Worm (Caenorhabditis elegans): ENCODE data around the gene hrpa-1.
A peak's percentile ranks its signal among the peaks of the same experiment; 100 is the strongest.
"Not testable (repeated sequence)": the region's sequence is repeated elsewhere in the genome, so short reads cannot be mapped to it uniquely, and the experiment has no call there.

Gene hrpa-1

DNA sequence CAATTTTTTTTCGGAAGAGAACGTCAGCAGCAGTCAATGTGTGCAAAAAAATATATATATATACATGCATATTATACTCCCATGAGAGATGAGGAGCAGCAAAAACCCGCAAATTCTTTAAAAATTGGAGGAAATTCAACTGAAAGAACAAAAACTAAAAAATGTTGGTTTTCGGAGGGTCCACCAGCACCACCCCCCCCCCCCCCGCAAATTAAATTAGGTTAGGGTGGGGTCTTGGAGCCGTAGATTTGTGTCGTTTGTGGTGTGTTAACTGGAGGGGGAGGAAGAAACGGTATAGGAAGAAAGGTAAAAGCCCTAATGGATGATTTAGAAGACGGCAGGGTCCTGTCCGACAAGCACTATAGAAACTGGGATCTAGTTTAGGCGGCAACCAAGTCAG lies 9.7 kb upstream of the hrpa-1 start:
- TF ChIP-seq aly-1 (tag; optimal IDR thresholded peaks at IDR 0.05): no peak
- no peak for TF ChIP-seq hnd-1 (tag; optimal IDR thresholded peaks at IDR 0.05)

DNA sequence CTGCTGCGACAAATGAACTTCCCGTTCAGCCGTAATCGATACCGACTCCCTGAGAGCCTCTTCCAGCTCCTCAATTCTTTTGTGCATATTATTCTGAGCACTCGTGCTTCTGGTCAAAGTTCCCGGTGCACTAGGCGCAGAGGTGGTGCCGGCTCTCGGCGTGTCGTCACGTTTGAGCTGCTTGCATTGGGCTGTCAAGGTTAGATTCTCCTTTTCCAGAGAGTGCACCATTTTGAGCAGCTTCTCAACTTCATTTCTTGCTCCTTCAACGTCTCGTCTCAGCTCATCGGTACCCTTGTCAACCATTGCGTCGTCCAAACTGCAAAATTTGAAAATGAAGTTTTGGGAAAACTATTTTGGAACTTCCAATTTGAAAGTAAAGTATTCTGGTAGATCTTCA lies 6.8 kb upstream of the hrpa-1 start:
- TF ChIP-seq pes-1 (GFP tag; IDR thresholded peaks at IDR 0.05) (no peak), tra-4 (tag; optimal IDR thresholded peaks at IDR 0.05) (no peak), hmbx-1 (tag; optimal IDR thresholded peaks at IDR 0.05) (no peak), ama-1 (optimal IDR thresholded peaks at IDR 0.05) (no peak), F13C5.2 (tag; optimal IDR thresholded peaks at IDR 0.05) (no peak), ets-7 (tag; optimal IDR thresholded peaks at IDR 0.05) (no peak), flt-1 (GFP tag; IDR thresholded peaks at IDR 0.05) (no peak), ceh-36 (tag; optimal IDR thresholded peaks at IDR 0.05) (no peak), scrt-1 (GFP tag; IDR thresholded peaks at IDR 0.05) (no peak), B0310.2 (tag; optimal IDR thresholded peaks at IDR 0.05) (no peak), tbx-11 (GFP tag; IDR thresholded peaks at IDR 0.05) (no peak), ceh-13 (GFP tag; optimal IDR thresholded peaks at IDR 0.05) (no peak), sea-1 (GFP tag; conservative IDR thresholded peaks at IDR 0.05) (no peak), aly-1 (tag; optimal IDR thresholded peaks at IDR 0.05) (no peak), hnd-1 (tag; optimal IDR thresholded peaks at IDR 0.05) (no peak), hmg-4 (GFP tag; optimal IDR thresholded peaks at IDR 0.05) (no peak), tbx-37 (GFP tag; conservative IDR thresholded peaks at IDR 0.05) (no peak)

DNA sequence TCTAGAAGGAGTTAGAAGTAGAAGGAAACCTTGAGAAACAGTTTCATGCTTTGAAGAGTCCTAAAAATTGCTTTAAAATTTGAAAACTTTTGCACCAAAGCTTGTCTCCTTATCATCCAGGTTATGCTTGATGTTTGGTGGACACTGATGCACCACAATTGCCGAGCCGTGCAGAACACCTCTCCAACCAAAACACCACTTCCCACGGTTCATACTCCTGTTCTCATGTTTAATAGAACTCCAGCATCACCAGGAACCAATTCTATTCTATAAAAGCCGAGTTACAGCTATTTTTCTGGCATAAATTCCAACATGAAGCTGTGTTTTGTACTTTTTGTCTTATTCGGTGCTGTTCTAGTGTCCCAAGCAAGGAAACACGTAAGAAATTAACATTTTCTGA lies 2.5 kb upstream of the hrpa-1 start, which contains the start of gene F42A6.2:
TSS of gene F42A6.2 (plus strand) at position 301 of the 400 bp plus-strand sequence.
- no peak for TF ChIP-seq tbx-37 (GFP tag; conservative IDR thresholded peaks at IDR 0.05)
- no peak for TF ChIP-seq B0310.2 (tag; optimal IDR thresholded peaks at IDR 0.05)
- TF ChIP-seq scrt-1 (GFP tag; IDR thresholded peaks at IDR 0.05): no peak
- no peak for TF ChIP-seq tbx-11 (GFP tag; IDR thresholded peaks at IDR 0.05)
- no peak for TF ChIP-seq hmg-4 (GFP tag; optimal IDR thresholded peaks at IDR 0.05)
- no peak for TF ChIP-seq hmbx-1 (tag; optimal IDR thresholded peaks at IDR 0.05)

DNA sequence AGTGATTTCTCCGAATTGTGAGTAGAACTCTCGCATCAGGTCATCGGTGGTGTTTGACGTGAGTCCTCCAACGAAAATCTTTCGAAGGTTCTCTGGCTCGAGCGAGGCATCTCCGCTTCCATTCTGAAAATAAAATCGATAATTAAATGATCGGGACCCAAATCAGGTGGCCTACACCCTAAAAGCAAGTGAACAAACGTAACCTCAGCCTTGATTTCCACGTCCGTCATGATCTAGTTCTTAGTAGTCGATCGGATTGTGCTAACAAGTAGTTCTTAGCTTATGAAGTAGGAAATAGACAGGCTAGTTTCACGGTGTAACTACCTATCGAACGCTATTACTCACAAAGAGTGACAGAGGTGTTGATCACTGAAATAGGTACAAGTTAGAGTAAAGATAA lies 491 bp downstream of the hrpa-1 start:
- TF ChIP-seq ceh-36 (tag; optimal IDR thresholded peaks at IDR 0.05) (no peak), B0310.2 (tag; optimal IDR thresholded peaks at IDR 0.05) (no peak), sea-1 (GFP tag; conservative IDR thresholded peaks at IDR 0.05) (no peak)

DNA sequence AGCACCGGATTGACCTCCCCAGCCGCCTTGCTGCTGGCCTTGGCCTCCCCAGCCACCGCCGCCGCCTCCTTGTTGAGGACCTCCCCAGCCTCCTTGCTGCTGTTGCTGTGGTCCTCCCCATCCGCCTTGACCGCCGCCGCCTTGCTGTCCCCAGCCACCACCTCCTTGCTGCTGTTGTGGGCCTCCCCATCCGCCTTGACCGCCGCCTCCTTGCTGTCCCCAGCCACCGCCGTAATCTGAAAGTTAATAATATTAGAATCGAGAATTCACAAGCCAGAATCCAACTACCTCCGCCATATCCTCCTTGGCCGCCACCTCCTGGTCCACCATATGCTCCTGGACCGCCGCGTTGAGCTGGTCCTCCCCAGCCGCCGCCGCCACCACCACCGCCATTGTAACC lies 1.4 kb downstream of the hrpa-1 start:
- TF ChIP-seq pes-1 (GFP tag; IDR thresholded peaks at IDR 0.05): peak; percentile 25; the same call in 1 of the 2 replicates
- TF ChIP-seq sea-1 (GFP tag; conservative IDR thresholded peaks at IDR 0.05): peak; percentile 31; the same call in 1 of the 2 replicates
- no peak for TF ChIP-seq tra-4 (tag; optimal IDR thresholded peaks at IDR 0.05)
- TF ChIP-seq scrt-1 (GFP tag; IDR thresholded peaks at IDR 0.05): 0 out of 2 replicates have a peak, but pooled peaks have one; percentile 55
- peak; percentile 76 for TF ChIP-seq hmg-4 (GFP tag; optimal IDR thresholded peaks at IDR 0.05)
- TF ChIP-seq tbx-11 (GFP tag; IDR thresholded peaks at IDR 0.05): 0 out of 2 replicates have a peak, but pooled peaks have one; percentile 55
- no peak for TF ChIP-seq ama-1 (optimal IDR thresholded peaks at IDR 0.05)

DNA sequence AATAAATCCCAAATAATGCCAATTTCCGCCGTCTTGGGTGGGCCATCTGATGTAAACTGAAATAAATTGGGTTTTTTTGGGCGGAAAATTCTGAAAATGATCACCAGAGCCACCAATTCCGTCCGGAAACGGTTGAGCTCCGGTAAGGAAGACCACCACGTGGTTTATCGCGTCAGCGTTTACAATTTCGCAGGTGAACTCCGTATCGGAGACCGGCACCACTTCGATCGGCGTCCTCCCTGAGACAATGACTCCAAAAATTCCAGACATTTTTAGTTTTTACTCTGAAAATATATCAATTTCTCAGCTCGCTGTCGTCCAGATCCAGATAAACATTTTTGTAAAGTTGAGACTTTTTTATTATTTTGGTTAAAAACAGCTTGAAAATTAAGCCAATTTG lies 2.1 kb downstream of the hrpa-1 start, which contains the start of gene F42A6.6:
TSS of gene F42A6.6 (minus strand) at position 289 of the 400 bp plus-strand sequence.
- TF ChIP-seq ceh-36 (tag; optimal IDR thresholded peaks at IDR 0.05) (peak; percentile 15), hmg-4 (GFP tag; optimal IDR thresholded peaks at IDR 0.05) (peak; percentile 4), ama-1 (optimal IDR thresholded peaks at IDR 0.05) (peak; percentile 94), scrt-1 (GFP tag; IDR thresholded peaks at IDR 0.05) (0 out of 2 replicates have a peak, but pooled peaks have one; percentile 49), tra-4 (tag; optimal IDR thresholded peaks at IDR 0.05) (no peak), ets-7 (tag; optimal IDR thresholded peaks at IDR 0.05) (no peak), tbx-11 (GFP tag; IDR thresholded peaks at IDR 0.05) (0 out of 2 replicates have a peak, but pooled peaks have one; percentile 50)

DNA sequence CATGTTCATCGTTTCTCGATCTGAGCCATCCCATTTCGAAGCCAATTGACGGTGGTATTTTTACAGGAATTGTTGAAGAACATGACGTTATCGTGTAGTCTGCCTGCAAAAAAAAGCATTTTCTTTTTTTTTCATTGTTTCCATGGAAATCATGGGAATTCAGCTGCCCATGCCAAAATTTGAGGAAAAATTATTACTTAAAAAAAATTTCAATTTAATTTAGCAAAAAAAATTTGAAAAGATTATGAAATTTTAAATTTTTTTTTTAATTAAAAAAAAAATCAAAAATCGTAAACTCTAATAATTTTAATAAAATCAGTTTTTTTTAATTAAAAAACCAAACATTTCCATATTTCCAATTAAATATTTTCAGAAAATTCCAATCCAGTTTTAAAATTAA lies 6.9 kb downstream of the hrpa-1 start, which contains the start of gene F42A6.5:
TSS of gene F42A6.5 (minus strand) at position 101 of the 400 bp plus-strand sequence.
- TF ChIP-seq ceh-36 (tag; optimal IDR thresholded peaks at IDR 0.05); hnd-1 (tag; optimal IDR thresholded peaks at IDR 0.05); pes-1 (GFP tag; IDR thresholded peaks at IDR 0.05): not testable (repeated sequence)

DNA sequence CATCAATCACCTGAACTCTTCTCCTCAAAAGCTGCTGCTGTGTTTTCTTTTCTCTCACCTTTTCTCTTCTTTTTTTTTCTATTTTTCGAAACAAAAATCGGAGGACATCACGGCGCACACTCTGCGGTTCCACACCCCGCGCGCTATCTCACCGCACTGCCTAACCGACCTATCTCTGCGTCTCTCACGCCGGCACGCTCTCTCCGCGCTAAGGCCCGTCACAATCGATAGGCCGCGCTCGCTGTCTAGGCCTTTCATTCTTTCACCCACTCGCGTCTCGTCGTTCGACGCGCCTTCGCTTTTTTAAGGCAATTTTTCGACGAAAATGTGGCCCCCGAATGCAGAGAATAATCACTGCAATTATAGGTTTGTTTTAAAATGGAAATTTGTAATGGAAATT lies 27.4 kb downstream of the hrpa-1 start, which contains the start of gene zip-11:
TSS of gene zip-11 (plus strand) at position 34 of the 400 bp plus-strand sequence.
- TF ChIP-seq B0310.2 (tag; optimal IDR thresholded peaks at IDR 0.05) (no peak), hmg-4 (GFP tag; optimal IDR thresholded peaks at IDR 0.05) (peak; percentile 28)

DNA sequence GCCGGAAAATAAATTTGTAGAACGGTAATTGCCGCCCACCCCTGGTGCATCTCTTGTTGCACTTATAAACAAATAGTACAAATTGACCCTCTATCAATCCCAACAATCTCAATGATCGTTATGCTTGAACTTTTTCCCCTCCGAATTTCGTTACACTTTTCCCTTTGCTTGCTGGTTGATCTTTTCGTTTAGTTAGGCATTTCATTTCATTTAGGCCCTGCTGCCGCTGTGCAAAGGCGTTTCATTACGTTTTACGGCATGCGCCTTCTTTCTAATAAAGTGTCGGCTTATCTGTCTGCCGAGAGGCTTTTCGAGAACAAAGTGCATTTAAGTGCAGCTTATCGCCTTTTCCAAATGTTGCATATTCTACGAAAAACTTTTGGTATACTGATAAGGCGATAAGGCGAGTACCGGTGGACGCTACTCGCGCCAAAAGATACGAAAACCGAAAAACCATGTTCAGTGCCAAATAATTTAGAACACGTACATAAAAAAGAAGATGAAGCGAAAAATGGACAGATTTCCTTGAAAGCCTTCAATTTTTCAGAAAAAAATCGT lies 27.9 kb downstream of the hrpa-1 start:
- TF ChIP-seq ceh-13 (GFP tag; optimal IDR thresholded peaks at IDR 0.05): no peak
- no peak for TF ChIP-seq F13C5.2 (tag; optimal IDR thresholded peaks at IDR 0.05)
- TF ChIP-seq hnd-1 (tag; optimal IDR thresholded peaks at IDR 0.05): no peak
- TF ChIP-seq ama-1 (optimal IDR thresholded peaks at IDR 0.05): no peak
- TF ChIP-seq pes-1 (GFP tag; IDR thresholded peaks at IDR 0.05): no peak
